Fruit fly (Drosophila melanogaster): Measurements from ENCODE around the gene Itpr.
A peak's percentile ranks its signal among the peaks of the same experiment; 100 is the strongest.

Itpr gene

dm6 chr3R:5570635-5571436 is 53.9 kb downstream of the Itpr start, which contains the start of gene CRMP (continued):
- no peak for TF ChIP-seq CG3281 (GFP tag; optimal IDR thresholded peaks at IDR 0.05)
- peak; percentile 15 for TF ChIP-seq Dp (GFP tag; optimal IDR thresholded peaks at IDR 0.05)
- TF ChIP-seq nerfin-1 (tag; optimal IDR thresholded peaks at IDR 0.05), result peak; percentile 70
- peak; percentile 92 for TF ChIP-seq grn (GFP tag; optimal IDR thresholded peaks at IDR 0.05)
- peak; percentile 44 for TF ChIP-seq cg (GFP tag; optimal IDR thresholded peaks at IDR 0.05)
- TF ChIP-seq CG13287 (GFP tag; IDR thresholded peaks at IDR 0.05; ENCODE audit: partially characterized antibody), result peak; percentile 59
- TF ChIP-seq crp (GFP tag; optimal IDR thresholded peaks at IDR 0.05), result peak in 1 of 2 experiments; percentile 60
- TF ChIP-seq unc-4 (GFP tag; IDR thresholded peaks at IDR 0.05; ENCODE audit: partially characterized antibody), result no peak; the same call in 1 of the 2 replicates
- no peak for TF ChIP-seq TFAM (GFP tag; optimal IDR thresholded peaks at IDR 0.05)
- peak; percentile 7 for TF ChIP-seq sens (GFP tag)
- peak; percentile 29 for TF ChIP-seq CG15514 (GFP tag; optimal IDR thresholded peaks at IDR 0.05)
- peak; percentile 88 for TF ChIP-seq CG18011 (GFP tag; optimal IDR thresholded peaks at IDR 0.05)
- peak; percentile 62 for TF ChIP-seq Deaf1 (tag; optimal IDR thresholded peaks at IDR 0.05)
- no peak for TF ChIP-seq unpg (GFP tag; optimal IDR thresholded peaks at IDR 0.05)
- peak; percentile 99 for TF ChIP-seq stwl (tag; optimal IDR thresholded peaks at IDR 0.05)
- peak; percentile 46 for TF ChIP-seq nom (GFP tag; optimal IDR thresholded peaks at IDR 0.05)
- TF ChIP-seq CG32767 (GFP tag; IDR thresholded peaks at IDR 0.05), result peak; percentile 89
- TF ChIP-seq CG8924 (tag; optimal IDR thresholded peaks at IDR 0.05), result peak; percentile 15

DNA sequence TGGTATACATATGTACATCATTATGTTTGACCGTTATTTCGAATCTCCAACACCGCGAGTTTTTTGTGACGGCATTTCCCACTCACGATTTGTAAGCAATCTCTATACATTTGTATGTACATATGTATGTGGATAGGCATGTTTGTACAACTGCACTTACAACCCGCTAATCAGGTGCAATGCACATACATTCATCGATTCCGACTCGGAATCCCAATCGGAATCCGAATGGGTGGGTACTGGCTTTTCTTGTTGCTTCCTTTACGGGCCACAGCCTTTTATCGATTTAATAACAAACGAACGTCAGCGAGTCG is 54.5 kb downstream of the Itpr start:
- no peak for TF ChIP-seq sr (GFP tag; IDR thresholded peaks at IDR 0.05)
- TF ChIP-seq sob (GFP tag; IDR thresholded peaks at IDR 0.05), result no peak
- no peak for TF ChIP-seq CG8944 (GFP tag; optimal IDR thresholded peaks at IDR 0.05)
- no peak for TF ChIP-seq CG10959 (GFP tag; IDR thresholded peaks at IDR 0.05)
- peak; percentile 41 for TF ChIP-seq onecut (GFP tag; IDR thresholded peaks at IDR 0.05)
- TF ChIP-seq Sry-β (GFP tag; optimal IDR thresholded peaks at IDR 0.05), result no peak
- TF ChIP-seq CG12219 (GFP tag; optimal IDR thresholded peaks at IDR 0.05), result no peak
- no peak for TF ChIP-seq Doc2 (GFP tag; IDR thresholded peaks at IDR 0.05)
- TF ChIP-seq Nf-YA (GFP tag; IDR thresholded peaks at IDR 0.05), result no peak
- no peak for TF ChIP-seq HLH54F (GFP tag; optimal IDR thresholded peaks at IDR 0.05)
- TF ChIP-seq insv (GFP tag; optimal IDR thresholded peaks at IDR 0.05), result peak; percentile 17 to 85
- TF ChIP-seq CG2202 (tag; optimal IDR thresholded peaks at IDR 0.05), result no peak
- 0 out of 3 replicates have a peak, but pooled peaks have one; percentile 24 for TF ChIP-seq CG2199 (GFP tag; IDR thresholded peaks at IDR 0.05)
- TF ChIP-seq E2f1 (GFP tag; IDR thresholded peaks at IDR 0.05), result no peak
- TF ChIP-seq CG31441 (GFP tag; IDR thresholded peaks at IDR 0.05), result no peak
- TF ChIP-seq chm (GFP tag; IDR thresholded peaks at IDR 0.05), result no peak
- TF ChIP-seq CG32767 (GFP tag; IDR thresholded peaks at IDR 0.05), result peak; percentile 7; the same call in 1 of the 2 replicates
- TF ChIP-seq twi (tag; optimal IDR thresholded peaks at IDR 0.05), result peak; percentile 68
- TF ChIP-seq Ravus (GFP tag; IDR thresholded peaks at IDR 0.05), result no peak
- no peak for TF ChIP-seq gcm2 (GFP tag; optimal IDR thresholded peaks at IDR 0.05)
- no peak for TF ChIP-seq sna (GFP tag; IDR thresholded peaks at IDR 0.05; ENCODE audit: partially characterized antibody)
- no peak for TF ChIP-seq MTF-1 (GFP tag; optimal IDR thresholded peaks at IDR 0.05; ENCODE audit: borderline replicate concordance)
- TF ChIP-seq Gsc (GFP tag; IDR thresholded peaks at IDR 0.05), result no peak
- TF ChIP-seq salm (tag; optimal IDR thresholded peaks at IDR 0.05), result no peak
- TF ChIP-seq CG33557 (GFP tag; optimal IDR thresholded peaks at IDR 0.05), result no peak
- TF ChIP-seq sens (GFP tag), result no peak
- TF ChIP-seq CG7839 (tag; optimal IDR thresholded peaks at IDR 0.05), result no peak
- no peak for TF ChIP-seq sd (tag; optimal IDR thresholded peaks at IDR 0.05)
- TF ChIP-seq dimm (GFP tag; IDR thresholded peaks at IDR 0.05), result no peak
- TF ChIP-seq CG3726 (GFP tag; IDR thresholded peaks at IDR 0.05), result no peak
- no peak for TF ChIP-seq CG10274 (GFP tag; optimal IDR thresholded peaks at IDR 0.05)
- no peak for TF ChIP-seq Mad (GFP tag; optimal IDR thresholded peaks at IDR 0.05)
- TF ChIP-seq CG11723 (GFP tag; optimal IDR thresholded peaks at IDR 0.05), result no peak
